Fruit fly (Drosophila melanogaster) whole organism, embryonic: ENCODE data around the gene CG31904.

ENCODE experiments used
- CG10462 ChIP-seq: fragments of 200-800 bp; sonication (Bioruptor generic); optimal IDR thresholded peaks from 2 replicates; lab custom pipeline; 2016; ENCODE audit warnings: missing biosample characterization, missing genetic modification characterization
- CG11456 ChIP-seq: fragments of 200-800 bp; sonication (Bioruptor generic); IDR thresholded peaks from 3 replicates; pipeline ENCODE4 v1.3.6; 2022; ENCODE audit warnings: missing biosample characterization, missing genetic modification characterization
- CG12391 ChIP-seq: fragments of 200-800 bp; sonication (Bioruptor generic); optimal IDR thresholded peaks from 3 replicates; lab custom pipeline; 2018; ENCODE audit warnings: missing biosample characterization, mild to moderate bottlenecking, missing genetic modification characterization, moderate library complexity
- CG1647 ChIP-seq: fragments of 200-800 bp; sonication (Bioruptor generic); optimal IDR thresholded peaks from 3 replicates; lab custom pipeline; 2016; ENCODE audit warnings: missing biosample characterization, missing genetic modification characterization
- CG16813 ChIP-seq: fragments of 200-800 bp; sonication (Bioruptor generic); IDR thresholded peaks from 3 replicates; pipeline ENCODE4 v1.3.6; 2022; ENCODE audit warnings: missing biosample characterization, missing genetic modification characterization; ENCODE audit not compliant: partially characterized antibody
- CG17361 ChIP-seq: fragments of 200-800 bp; sonication (Bioruptor generic); IDR thresholded peaks from 3 replicates; pipeline ENCODE4 v1.3.6; 2022; ENCODE audit warnings: missing biosample characterization, missing genetic modification characterization
- CG17802 ChIP-seq: fragments of 200-800 bp; sonication (Bioruptor generic); optimal IDR thresholded peaks from 2 replicates; lab custom pipeline; 2018; ENCODE audit warnings: missing biosample characterization, mild to moderate bottlenecking, missing genetic modification characterization, moderate library complexity
- CG17829 ChIP-seq: fragments of 200-800 bp; optimal IDR thresholded peaks from 2 replicates; lab custom pipeline; 2019; ENCODE audit warnings: missing biosample characterization, mild to moderate bottlenecking, missing genetic modification characterization, moderate library complexity
- CG17912 ChIP-seq: fragments of 200-800 bp; sonication (Bioruptor generic); optimal IDR thresholded peaks from 2 replicates; lab custom pipeline; 2018; ENCODE audit warnings: missing biosample characterization, mild to moderate bottlenecking, missing genetic modification characterization
- CG1792 ChIP-seq: fragments of 200-800 bp; sonication (Bioruptor generic); optimal IDR thresholded peaks from 2 replicates; lab custom pipeline; 2016; ENCODE audit warnings: missing biosample characterization, missing genetic modification characterization
- CG31224 ChIP-seq: fragments of 200-800 bp; sonication (Bioruptor generic); IDR thresholded peaks from 2 replicates; pipeline ENCODE4 v1.3.6; 2022; ENCODE audit warnings: missing biosample characterization, missing genetic modification characterization
- CG31388 ChIP-seq: fragments of 200-800 bp; sonication (Bioruptor generic); optimal IDR thresholded peaks from 2 replicates; lab custom pipeline; 2016; ENCODE audit warnings: missing biosample characterization, missing genetic modification characterization
- CG32767 ChIP-seq: fragments of 200-800 bp; sonication (Bioruptor generic); IDR thresholded peaks from 2 replicates; pipeline ENCODE4 v1.3.6; 2022; ENCODE audit warnings: missing biosample characterization, missing genetic modification characterization
- CG4404 ChIP-seq: fragments of 200-800 bp; sonication (Bioruptor generic); IDR thresholded peaks from 2 replicates; pipeline ENCODE4 v1.3.6; 2022; ENCODE audit warnings: missing biosample characterization, missing genetic modification characterization
- CG5245 ChIP-seq: fragments of 200-800 bp; sonication (Bioruptor generic); optimal IDR thresholded peaks from 3 replicates; lab custom pipeline; 2016; ENCODE audit warnings: missing biosample characterization, missing genetic modification characterization
- CG8290 ChIP-seq, 3 experiments: fragments of 200-800 bp; sonication (Bioruptor generic); optimal IDR thresholded peaks; 2 replicates each; lab custom pipeline; 2016 to 2019; ENCODE audit warnings: missing biosample characterization in 3 of 3, missing genetic modification characterization in 3 of 3, mild to moderate bottlenecking in 2 of 3, moderate library complexity in 1 of 3
- CG9727 ChIP-seq: fragments of 200-800 bp; sonication (Bioruptor generic); optimal IDR thresholded peaks from 3 replicates; lab custom pipeline; 2017; ENCODE audit warnings: missing biosample characterization, mild to moderate bottlenecking, missing genetic modification characterization
- Dip2 ChIP-seq: fragments of 200-800 bp; sonication (Bioruptor generic); IDR thresholded peaks from 2 replicates; pipeline ENCODE4 v1.3.6; 2022; ENCODE audit warnings: missing biosample characterization, missing genetic modification characterization
- Dip3 ChIP-seq: fragments of 200-800 bp; sonication (Bioruptor generic); optimal IDR thresholded peaks from 3 replicates; lab custom pipeline; 2016; ENCODE audit warnings: missing biosample characterization, missing genetic modification characterization
- Doc3 ChIP-seq: fragments of 200-800 bp; sonication (Bioruptor generic); IDR thresholded peaks from 3 replicates; pipeline ENCODE4 v1.3.6; 2022; ENCODE audit warnings: missing biosample characterization, missing genetic modification characterization; ENCODE audit not compliant: partially characterized antibody
- E2f2 ChIP-seq: fragments of 200-800 bp; sonication (Bioruptor generic); IDR thresholded peaks from 2 replicates; pipeline ENCODE4 v1.3.6; 2022; ENCODE audit warnings: missing biosample characterization, missing genetic modification characterization
- H15 ChIP-seq: fragments of 200-800 bp; sonication (Bioruptor generic); IDR thresholded peaks from 3 replicates; pipeline ENCODE4 v1.3.6; 2022; ENCODE audit warnings: missing biosample characterization, missing genetic modification characterization
- HLHmδ ChIP-seq: fragments of 200-800 bp; sonication (Bioruptor generic); optimal IDR thresholded peaks from 2 replicates; lab custom pipeline; 2018; ENCODE audit warnings: missing biosample characterization, mild to moderate bottlenecking, missing genetic modification characterization, moderate library complexity
- HmgZ ChIP-seq: fragments of 200-800 bp; sonication (Bioruptor generic); optimal IDR thresholded peaks from 2 replicates; lab custom pipeline; 2018; ENCODE audit warnings: missing biosample characterization, mild to moderate bottlenecking, missing genetic modification characterization
- Hr3 ChIP-seq: fragments of 200-800 bp; sonication (Bioruptor generic); optimal IDR thresholded peaks from 3 replicates; lab custom pipeline; 2016; ENCODE audit warnings: missing biosample characterization, missing genetic modification characterization
- NK7.1 ChIP-seq: fragments of 200-800 bp; sonication (Bioruptor generic); optimal IDR thresholded peaks from 3 replicates; lab custom pipeline; 2016; ENCODE audit warnings: missing biosample characterization, missing genetic modification characterization
- Nf-YC ChIP-seq: fragments of 200-800 bp; optimal IDR thresholded peaks from 3 replicates; lab custom pipeline; 2019; ENCODE audit warnings: missing biosample characterization, mild to moderate bottlenecking, missing genetic modification characterization, moderate library complexity
- Oaz ChIP-seq: fragments of 200-800 bp; sonication (Bioruptor generic); IDR thresholded peaks from 2 replicates; pipeline ENCODE4 v1.3.6; 2022; ENCODE audit warnings: missing biosample characterization, missing genetic modification characterization
- Ravus ChIP-seq: fragments of 200-800 bp; sonication (Bioruptor generic); IDR thresholded peaks from 2 replicates; pipeline ENCODE4 v1.3.6; 2022; ENCODE audit warnings: missing biosample characterization, missing genetic modification characterization
- Rfx ChIP-seq: fragments of 200-800 bp; sonication (Bioruptor generic); IDR thresholded peaks from 2 replicates; pipeline ENCODE4 v1.3.6; 2022; ENCODE audit warnings: missing biosample characterization, missing genetic modification characterization
- YL-1 ChIP-seq: fragments of 200-800 bp; sonication (Bioruptor generic); optimal IDR thresholded peaks from 3 replicates; lab custom pipeline; 2017; ENCODE audit warnings: missing biosample characterization, mild to moderate bottlenecking, missing genetic modification characterization
- ab ChIP-seq: fragments of 200-800 bp; sonication (Bioruptor generic); optimal IDR thresholded peaks from 2 replicates; lab custom pipeline; 2016; ENCODE audit warnings: missing biosample characterization, missing genetic modification characterization
- cad ChIP-seq: fragments of >200 bp; optimal IDR thresholded peaks from 2 replicates; lab custom pipeline; 2017; ENCODE audit warnings: missing biosample characterization, missing genetic modification characterization
- chif ChIP-seq, 2 experiments: fragments of 200-800 bp; sonication (Bioruptor generic); optimal IDR thresholded peaks; 3 replicates each; lab custom pipeline; 2016; ENCODE audit warnings: missing biosample characterization in 2 of 2, missing genetic modification characterization in 2 of 2
- chm ChIP-seq: fragments of 200-800 bp; sonication (Bioruptor generic); IDR thresholded peaks from 2 replicates; pipeline ENCODE4 v1.3.6; 2022; ENCODE audit warnings: missing biosample characterization, missing genetic modification characterization
- crc ChIP-seq: fragments of 200-800 bp; sonication (Bioruptor generic); optimal IDR thresholded peaks from 2 replicates; lab custom pipeline; 2016; ENCODE audit warnings: missing biosample characterization, missing genetic modification characterization
- croc ChIP-seq: fragments of 200-800 bp; sonication (Bioruptor generic); conservative IDR thresholded peaks from 3 replicates; pipeline ENCODE4 v1.3.6; 2022; ENCODE audit warnings: missing biosample characterization, missing genetic modification characterization
- dan ChIP-seq: fragments of 200-800 bp; sonication (Bioruptor generic); IDR thresholded peaks from 2 replicates; pipeline ENCODE4 v1.3.6; 2022; ENCODE audit warnings: missing biosample characterization, missing genetic modification characterization
- ems ChIP-seq: fragments of 200-800 bp; sonication (Bioruptor generic); optimal IDR thresholded peaks from 3 replicates; lab custom pipeline; 2016; ENCODE audit warnings: missing biosample characterization, missing genetic modification characterization
- fd3F ChIP-seq: fragments of 200-800 bp; sonication (Bioruptor generic); optimal IDR thresholded peaks from 2 replicates; lab custom pipeline; 2018; ENCODE audit warnings: missing biosample characterization, mild to moderate bottlenecking, missing genetic modification characterization, moderate library complexity
- ftz-f1 ChIP-seq: fragments of 200-800 bp; sonication (Bioruptor generic); optimal IDR thresholded peaks from 2 replicates; lab custom pipeline; 2016; ENCODE audit warnings: missing biosample characterization, missing genetic modification characterization
- fu2 ChIP-seq: fragments of 200-800 bp; sonication (Bioruptor generic); optimal IDR thresholded peaks from 2 replicates; lab custom pipeline; 2016; ENCODE audit warnings: missing biosample characterization, missing genetic modification characterization
- gce ChIP-seq: fragments of 200-800 bp; sonication (Bioruptor generic); IDR thresholded peaks from 3 replicates; pipeline ENCODE4 v1.3.6; 2022; ENCODE audit warnings: missing biosample characterization, missing genetic modification characterization
- hb ChIP-seq: fragments of 200-800 bp; sonication (Bioruptor generic); IDR thresholded peaks from 3 replicates; pipeline ENCODE4 v1.3.6; 2022; ENCODE audit warnings: missing biosample characterization, missing genetic modification characterization; ENCODE audit not compliant: partially characterized antibody
- inv ChIP-seq: fragments of 200-800 bp; sonication (Bioruptor generic); IDR thresholded peaks from 2 replicates; pipeline ENCODE4 v1.3.6; 2022; ENCODE audit warnings: missing biosample characterization, missing genetic modification characterization; ENCODE audit not compliant: partially characterized antibody
- nerfin-2 ChIP-seq: fragments of 200-800 bp; sonication (Bioruptor generic); IDR thresholded peaks from 2 replicates; pipeline ENCODE4 v1.3.6; 2022; ENCODE audit warnings: missing biosample characterization, missing genetic modification characterization; ENCODE audit not compliant: partially characterized antibody
- oc ChIP-seq: fragments of 200-800 bp; sonication (Bioruptor generic); optimal IDR thresholded peaks from 2 replicates; lab custom pipeline; 2018; ENCODE audit warnings: missing biosample characterization, mild to moderate bottlenecking, missing genetic modification characterization, moderate library complexity
- pan ChIP-seq, 4 experiments: fragments of >200 bp in 3 of 4; fragments of 200-800 bp in 1 of 4; sonication (Bioruptor generic) in 1 of 4; optimal IDR thresholded peaks in 3 of 4; IDR thresholded peaks in 1 of 4; 2 replicates each; pipeline versions ENCODE4 v1.3.6 to Lab custom; 2017 to 2022; ENCODE audit warnings: missing biosample characterization in 2 of 4, missing genetic modification characterization in 2 of 4, mixed read lengths in 1 of 4
- pum ChIP-seq: fragments of 200-800 bp; sonication (Bioruptor generic); optimal IDR thresholded peaks from 2 replicates; lab custom pipeline; 2016; ENCODE audit warnings: missing biosample characterization, missing genetic modification characterization

Gene CG31904

dm6 chr2L:7782788-7783401 is 44.3 kb upstream of the CG31904 start, which contains the start of gene Brd7-9 (continued):
- TF ChIP-seq CG10462 (GFP tag; lab: Kevin White, UChicago) (peak; percentile 27), pum (peak; percentile 51), fu2 (GFP tag; lab: Kevin White, UChicago) (peak; percentile 47), oc (tag; lab: Kevin White, UChicago) (no peak), CG4404 (peak; percentile 22; the same call in 1 of the 2 replicates), crc (no peak), CG17912 (GFP tag; lab: Kevin White, UChicago) (no peak), CG17361 (GFP tag; lab: Robert Waterston, UW) (peak; percentile 69; the same call in 2 of the 3 replicates), CG17829 (tag; lab: Kevin White, UChicago) (peak; percentile 70), fd3F (GFP tag; lab: Kevin White, UChicago) (peak; percentile 0), nerfin-2 (GFP tag; lab: Robert Waterston, UW) (0 out of 2 replicates have a peak, but pooled peaks have one; percentile 40), gce (peak; percentile 70; the same call in 1 of the 3 replicates), HmgZ (peak; percentile 74), Dip3 (GFP tag; lab: Kevin White, UChicago) (peak; percentile 23), ftz-f1 (GFP tag; lab: Kevin White, UChicago) (no peak), CG8290 (GFP tag; optimal IDR thresholded peaks at IDR 0.05; lab: Kevin White, UChicago) (peak; percentile 48), CG8290 (tag; optimal IDR thresholded peaks at IDR 0.05; lab: Kevin White, UChicago) (peak in 1 of 2 experiments; percentile 87), chm (GFP tag; lab: Robert Waterston, UW) (peak; percentile 92), CG32767 (peak; percentile 76), CG9727 (GFP tag; lab: Kevin White, UChicago) (peak; percentile 79), pan (optimal IDR thresholded peaks at IDR 0.05; lab: Kevin White, UChicago) (no peak), pan (GFP tag; optimal IDR thresholded peaks at IDR 0.05 in 1 of 2, IDR thresholded peaks at IDR 0.05 in 1 of 2) (peak in 1 of 2 experiments; percentile 87), HLHmδ (no peak), cad (GFP tag; lab: Kevin White, UChicago) (no peak), chif (GFP tag; optimal IDR thresholded peaks at IDR 0.05; lab: Kevin White, UChicago) (peak; percentile 50), NK7.1 (GFP tag; lab: Kevin White, UChicago) (peak; percentile 73), CG16813 (GFP tag; lab: Robert Waterston, UW) (peak; percentile 22; the same call in 1 of the 3 replicates), YL-1 (peak; percentile 88), CG12391 (peak; percentile 75), hb (GFP tag; lab: Robert Waterston, UW) (no peak), CG31388 (peak; percentile 44), inv (peak; percentile 30; the same call in 1 of the 2 replicates), Ravus (GFP tag; lab: Robert Waterston, UW) (no peak; the same call in 1 of the 2 replicates), Doc3 (GFP tag; lab: Robert Waterston, UW) (no peak), ab (no peak), dan (GFP tag; lab: Robert Waterston, UW) (no peak), Dip2 (no peak), CG5245 (GFP tag; lab: Kevin White, UChicago) (peak; percentile 51), Nf-YC (tag; lab: Kevin White, UChicago) (peak; percentile 16), CG11456 (GFP tag; lab: Robert Waterston, UW) (peak; percentile 82), CG31224 (GFP tag; lab: Robert Waterston, UW) (peak; percentile 56; the same call in 1 of the 2 replicates), E2f2 (GFP tag; lab: Robert Waterston, UW) (peak; percentile 76), Rfx (GFP tag; lab: Robert Waterston, UW) (peak; percentile 87), ems (GFP tag; lab: Kevin White, UChicago) (peak; percentile 75), croc (peak; percentile 44), CG17802 (no peak), Oaz (GFP tag; lab: Robert Waterston, UW) (peak; percentile 62; the same call in 1 of the 2 replicates), CG1792 (GFP tag; lab: Kevin White, UChicago) (peak; percentile 26), CG1647 (GFP tag; lab: Kevin White, UChicago) (no peak), Hr3 (GFP tag; lab: Kevin White, UChicago) (peak; percentile 49), H15 (GFP tag; lab: Robert Waterston, UW) (peak; percentile 58; the same call in 2 of the 3 replicates)
